Fruit fly (Drosophila melanogaster): ENCODE measurements around the gene CG4297.

Gene CG4297

DNA sequence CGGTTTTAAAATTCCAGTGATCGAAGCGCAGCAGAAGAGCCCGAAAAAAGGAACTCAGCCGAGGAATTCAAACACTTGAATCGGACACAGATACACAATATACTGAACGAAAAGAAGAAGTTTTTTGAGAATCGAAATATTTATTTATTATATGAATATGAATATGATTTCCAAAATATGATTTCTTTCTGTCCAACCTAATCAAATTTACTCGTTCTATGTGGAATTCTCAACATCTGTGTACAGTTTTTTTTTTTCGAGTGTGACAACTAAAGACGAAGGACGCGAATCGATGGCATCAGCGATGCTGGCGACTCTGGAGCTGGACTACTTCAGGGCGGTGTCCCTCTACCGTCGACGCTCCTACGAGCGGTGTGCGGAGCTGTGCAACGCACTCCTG, 48.8 kb downstream of the CG4297 start:
- no peak for TF ChIP-seq EcR (GFP tag; optimal IDR thresholded peaks at IDR 0.05)
- TF ChIP-seq pan (optimal IDR thresholded peaks at IDR 0.05), result no peak
- no peak for TF ChIP-seq Dll (optimal IDR thresholded peaks at IDR 0.05)
- no peak for TF ChIP-seq psq (optimal IDR thresholded peaks at IDR 0.05)
- no peak for TF ChIP-seq CG8478 (optimal IDR thresholded peaks at IDR 0.05)
- no peak for TF ChIP-seq usp (GFP tag; optimal IDR thresholded peaks at IDR 0.05)

dm6 chr2L:422573-422972, 49.4 kb downstream of the CG4297 start, which contains the start of gene BBS8:
TSS of gene BBS8 (plus strand) at chr2L:422873.
- TF ChIP-seq Dll (optimal IDR thresholded peaks at IDR 0.05) (no peak), usp (GFP tag; optimal IDR thresholded peaks at IDR 0.05) (no peak)

DNA sequence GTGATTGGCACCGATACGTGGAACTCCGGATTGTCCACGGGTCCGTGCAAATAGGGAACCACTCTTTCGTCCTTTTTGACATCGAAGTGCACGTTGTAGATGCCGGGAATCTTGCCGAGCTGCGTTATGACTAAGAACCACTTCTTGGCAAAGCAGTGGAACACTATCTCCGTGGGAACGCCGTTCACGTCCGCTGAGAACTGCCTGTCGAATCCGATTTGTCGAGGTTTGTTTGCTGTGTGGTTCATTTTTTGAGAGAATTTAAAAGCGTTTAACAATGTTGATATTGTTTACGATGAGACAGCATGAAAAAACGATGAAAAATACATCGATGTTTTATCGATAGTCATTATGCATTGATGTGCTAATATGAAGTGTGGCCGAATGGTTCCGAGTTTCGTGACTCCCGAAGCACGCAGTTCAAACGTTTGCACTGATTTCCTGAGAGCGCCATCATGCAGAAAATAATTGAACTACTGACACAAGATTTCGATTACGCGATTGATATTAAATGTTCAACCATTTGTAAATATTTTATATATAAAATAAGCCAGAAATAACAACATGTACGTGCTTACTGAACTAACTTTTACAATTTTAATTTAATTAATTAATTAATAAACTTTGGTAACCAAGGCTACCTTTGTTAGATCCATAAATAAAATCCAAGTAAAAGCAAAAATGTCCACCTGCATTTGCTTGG, 50.7 kb downstream of the CG4297 start, which contains the start of the genes CG11885 and CG13692:
Gene CG11885 (minus strand): TSS at position 332 of the 703 bp plus-strand sequence.
Gene CG13692 (plus strand): TSS at position 653 of the 703 bp plus-strand sequence.
- no peak for TF ChIP-seq CG8478 (optimal IDR thresholded peaks at IDR 0.05)
- no peak for TF ChIP-seq EcR (GFP tag; optimal IDR thresholded peaks at IDR 0.05)
- no peak for TF ChIP-seq psq (optimal IDR thresholded peaks at IDR 0.05)
- no peak for TF ChIP-seq pan (optimal IDR thresholded peaks at IDR 0.05)
- no peak for TF ChIP-seq Dll (optimal IDR thresholded peaks at IDR 0.05)
- no peak for TF ChIP-seq usp (GFP tag; optimal IDR thresholded peaks at IDR 0.05)

DNA sequence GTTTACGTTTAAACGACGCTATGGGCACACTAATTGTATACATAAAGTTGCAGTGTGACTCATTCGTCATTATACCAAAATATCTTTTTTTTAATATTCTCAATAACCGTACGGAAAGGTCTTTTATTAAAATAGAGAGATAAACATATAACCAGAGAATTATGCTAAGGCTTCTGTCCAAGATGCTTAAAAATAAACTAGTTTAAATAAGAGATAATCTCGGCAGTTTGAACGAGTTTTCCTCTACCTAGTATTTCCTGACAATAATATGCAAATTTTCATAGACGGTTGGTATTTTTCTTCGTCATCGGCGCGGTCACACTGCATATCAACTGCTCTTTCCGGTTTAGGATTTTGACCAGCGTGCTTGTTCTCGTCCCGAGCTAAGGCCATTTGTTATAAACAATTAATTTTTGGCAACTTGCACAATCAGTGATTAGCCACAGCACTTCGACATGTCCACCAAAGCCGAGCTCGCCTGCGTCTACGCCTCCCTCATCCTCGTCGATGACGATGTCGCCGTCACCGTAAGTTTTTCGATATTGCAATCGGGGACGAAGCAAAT, 52.3 kb downstream of the CG4297 start, which contains the start of the genes CG13690 and RpLP1:
Gene CG13690 (minus strand): TSS at position 33 of the 565 bp plus-strand sequence.
Gene RpLP1 (plus strand): TSS at position 333 of the 565 bp plus-strand sequence.
- TF ChIP-seq pan (optimal IDR thresholded peaks at IDR 0.05), result no peak
- TF ChIP-seq usp (GFP tag; optimal IDR thresholded peaks at IDR 0.05), result no peak
- no peak for TF ChIP-seq Dll (optimal IDR thresholded peaks at IDR 0.05)
- no peak for TF ChIP-seq EcR (GFP tag; optimal IDR thresholded peaks at IDR 0.05)
- TF ChIP-seq psq (optimal IDR thresholded peaks at IDR 0.05), result no peak

dm6 chr2L:414593-415399, 57.2 kb downstream of the CG4297 start, which contains the start of the genes AP-2alpha and ebi:
TSS of gene AP-2alpha (minus strand) at chr2L:414777.
TSS of gene ebi (plus strand) at chr2L:415067.
- no peak for TF ChIP-seq pan (optimal IDR thresholded peaks at IDR 0.05)
- TF ChIP-seq CG8478 (optimal IDR thresholded peaks at IDR 0.05), result no peak
- TF ChIP-seq Dll (optimal IDR thresholded peaks at IDR 0.05), result no peak
- no peak for TF ChIP-seq psq (optimal IDR thresholded peaks at IDR 0.05)
- no peak for TF ChIP-seq usp (GFP tag; optimal IDR thresholded peaks at IDR 0.05)
- no peak for TF ChIP-seq EcR (GFP tag; optimal IDR thresholded peaks at IDR 0.05)

DNA sequence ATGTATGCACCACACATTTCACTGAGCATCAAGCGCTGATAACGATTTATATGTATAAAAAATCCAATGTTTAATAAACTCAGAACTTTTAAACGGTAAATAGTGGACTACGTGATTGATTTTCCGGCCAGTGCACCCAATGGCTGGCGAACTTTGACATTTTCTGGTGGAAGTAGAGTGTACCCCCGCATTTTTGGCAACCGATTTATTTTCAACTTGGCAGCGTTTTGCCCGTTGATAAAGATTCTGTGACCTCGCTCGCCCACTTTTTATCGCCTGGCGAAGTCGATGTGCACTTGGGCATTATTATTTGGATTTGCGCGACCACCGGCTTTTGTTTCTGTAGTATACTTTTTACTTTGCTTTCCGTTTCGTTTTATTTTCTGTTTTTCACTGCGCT, 58.1 kb downstream of the CG4297 start:
- TF ChIP-seq CG8478 (optimal IDR thresholded peaks at IDR 0.05) (no peak), usp (GFP tag; optimal IDR thresholded peaks at IDR 0.05) (no peak), Dll (optimal IDR thresholded peaks at IDR 0.05) (no peak), psq (optimal IDR thresholded peaks at IDR 0.05) (no peak), pan (optimal IDR thresholded peaks at IDR 0.05) (no peak), EcR (GFP tag; optimal IDR thresholded peaks at IDR 0.05) (no peak)

DNA sequence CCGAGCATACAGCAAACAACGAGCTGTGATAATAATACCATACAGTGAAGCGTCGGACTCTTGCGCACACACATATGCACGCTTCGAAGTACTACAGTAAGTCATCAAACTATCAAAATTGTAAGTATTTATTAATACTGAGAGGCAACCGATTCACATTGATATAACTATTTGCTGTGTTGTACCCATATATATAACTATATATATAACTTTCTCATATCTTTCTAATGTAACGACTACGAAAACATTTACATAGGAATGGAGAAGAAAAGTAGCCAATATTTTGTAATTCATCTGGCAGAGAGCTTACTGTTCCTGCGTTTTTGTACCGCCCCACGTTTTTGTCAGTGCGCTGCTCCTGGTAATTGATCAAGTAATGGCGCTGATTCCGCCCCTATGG, 59.1 kb downstream of the CG4297 start:
- TF ChIP-seq psq (optimal IDR thresholded peaks at IDR 0.05) (no peak), EcR (GFP tag; optimal IDR thresholded peaks at IDR 0.05) (no peak), usp (GFP tag; optimal IDR thresholded peaks at IDR 0.05) (no peak), pan (optimal IDR thresholded peaks at IDR 0.05) (no peak), Dll (optimal IDR thresholded peaks at IDR 0.05) (no peak), CG8478 (optimal IDR thresholded peaks at IDR 0.05) (no peak)
